Worm (Caenorhabditis elegans): ENCODE data around the gene F37A4.3.

- TF ChIP-seq him-1 (tag; optimal IDR thresholded peaks at IDR 0.05) (no peak), W03F9.2 (tag; optimal IDR thresholded peaks at IDR 0.05) (no peak)
Measured at ce11 chrIII:6722208-6722679, 3.9 kb downstream of the F37A4.3 start, which contains the start of the genes bath-41 and F37A4.2.
